Fruit fly (Drosophila melanogaster): ENCODE results near the gene CG14957.

CG14957 gene

dm6 chr3L:3187263-3187662, at the start of gene CG14957:
CG14957 (plus strand) TSS chr3L:3187563.
- TF ChIP-seq CG17801 (GFP tag; optimal IDR thresholded peaks at IDR 0.05; ENCODE audit: partially characterized antibody) = no peak

dm6 chr3L:3141411-3141810, 46.0 kb upstream of the CG14957 start:
- TF ChIP-seq CG17801 (GFP tag; optimal IDR thresholded peaks at IDR 0.05; ENCODE audit: partially characterized antibody) = no peak

dm6 chr3L:3142516-3143382, 44.6 kb upstream of the CG14957 start:
- no peak for TF ChIP-seq CG17801 (GFP tag; optimal IDR thresholded peaks at IDR 0.05; ENCODE audit: partially characterized antibody)

- no peak for TF ChIP-seq CG17801 (GFP tag; optimal IDR thresholded peaks at IDR 0.05; ENCODE audit: partially characterized antibody)
These were observed 43.9 kb upstream of the CG14957 start, which contains the start of the genes CG11537 and Alg2 for dm6 chr3L:3143383-3143962. CG11537 (minus strand) TSS chr3L:3143457. Alg2 (plus strand) TSS chr3L:3143808.

dm6 chr3L:3148125-3149059, 39.0 kb upstream of the CG14957 start, which contains the start of the genes Usp5 and BtbVII:
Usp5 (minus strand) TSS chr3L:3148358.
BtbVII (plus strand) TSS chr3L:3148646.
- peak; percentile 7 for TF ChIP-seq CG17801 (GFP tag; optimal IDR thresholded peaks at IDR 0.05; ENCODE audit: partially characterized antibody)

dm6 chr3L:3149060-3149872, 38.1 kb upstream of the CG14957 start:
- no peak for TF ChIP-seq CG17801 (GFP tag; optimal IDR thresholded peaks at IDR 0.05; ENCODE audit: partially characterized antibody)

dm6 chr3L:3150376-3150775, 37.0 kb upstream of the CG14957 start:
- TF ChIP-seq CG17801 (GFP tag; optimal IDR thresholded peaks at IDR 0.05; ENCODE audit: partially characterized antibody) = no peak

dm6 chr3L:3157651-3158050, 29.7 kb upstream of the CG14957 start:
- no peak for TF ChIP-seq CG17801 (GFP tag; optimal IDR thresholded peaks at IDR 0.05; ENCODE audit: partially characterized antibody)

dm6 chr3L:3159309-3160194, 27.8 kb upstream of the CG14957 start, which contains the start of the genes ND-30 and CG15812:
ND-30 (minus strand) TSS chr3L:3159578.
CG15812 (plus strand) TSS chr3L:3159991.
- TF ChIP-seq CG17801 (GFP tag; optimal IDR thresholded peaks at IDR 0.05; ENCODE audit: partially characterized antibody) = no peak

- no peak for TF ChIP-seq CG17801 (GFP tag; optimal IDR thresholded peaks at IDR 0.05; ENCODE audit: partially characterized antibody)
These were observed 25.4 kb upstream of the CG14957 start, which contains the start of gene rasp for dm6 chr3L:3161968-3162367. rasp (plus strand) TSS chr3L:3162180.

- TF ChIP-seq CG17801 (GFP tag; optimal IDR thresholded peaks at IDR 0.05; ENCODE audit: partially characterized antibody) = no peak
These were observed 24.8 kb upstream of the CG14957 start for dm6 chr3L:3162584-3162983.

dm6 chr3L:3164951-3165350, 22.4 kb upstream of the CG14957 start, which contains the start of gene CG32280:
CG32280 (plus strand) TSS chr3L:3165181.
- TF ChIP-seq CG17801 (GFP tag; optimal IDR thresholded peaks at IDR 0.05; ENCODE audit: partially characterized antibody) = peak; percentile 30

- TF ChIP-seq CG17801 (GFP tag; optimal IDR thresholded peaks at IDR 0.05; ENCODE audit: partially characterized antibody) = no peak
These were observed 22.0 kb upstream of the CG14957 start for dm6 chr3L:3165399-3165798.

Measured in ovary, adult (tissue).